Worm (Caenorhabditis elegans) whole organism, L2 larva: Measurements from ENCODE around the gene F11C7.2.

ENCODE experiments used
- C34F6.9 ChIP-seq: fragments of 150-350 bp; optimal IDR thresholded peaks from 2 replicates; lab custom pipeline; 2014; ENCODE audit warnings: missing biosample characterization, missing genetic modification characterization
- F13H6.1 ChIP-seq: sonication (generic microtip); optimal IDR thresholded peaks from 2 replicates; lab custom pipeline; 2016; ENCODE audit warnings: missing genetic modification characterization, missing compliant biosample characterization
- R02D3.7 ChIP-seq: fragments of 150-350 bp; optimal IDR thresholded peaks from 2 replicates; lab custom pipeline; 2014; ENCODE audit warnings: missing biosample characterization, missing genetic modification characterization
- Y55F3AM.14 ChIP-seq: fragments of 200-800 bp; sonication (Bioruptor generic); optimal IDR thresholded peaks from 2 replicates; lab custom pipeline; 2018; ENCODE audit warnings: mild to moderate bottlenecking, missing genetic modification characterization, missing compliant biosample characterization
- ZK546.5 ChIP-seq: sonication (generic microtip); optimal IDR thresholded peaks from 2 replicates; lab custom pipeline; 2017; ENCODE audit warnings: missing biosample characterization, missing genetic modification characterization
- alr-1 ChIP-seq: fragments of 150-350 bp; optimal IDR thresholded peaks from 2 replicates; lab custom pipeline; 2014; ENCODE audit warnings: missing biosample characterization, missing genetic modification characterization
- aly-2 ChIP-seq: fragments of 150-350 bp; optimal IDR thresholded peaks from 2 replicates; lab custom pipeline; 2014; ENCODE audit warnings: missing biosample characterization, missing genetic modification characterization
- ama-1 ChIP-seq: fragments of 150-350 bp; optimal IDR thresholded peaks from 2 replicates; lab custom pipeline; 2018; ENCODE audit warnings: inconsistent platforms
- blmp-1 ChIP-seq: sonication (generic microtip); optimal IDR thresholded peaks from 2 replicates; lab custom pipeline; 2017; ENCODE audit warnings: missing genetic modification characterization, mild to moderate bottlenecking, missing compliant biosample characterization, antibody characterized with exemption, moderate library complexity; ENCODE audit not compliant: insufficient read depth
- ceh-16 ChIP-seq: fragments of 150-350 bp; optimal IDR thresholded peaks from 2 replicates; lab custom pipeline; 2014; ENCODE audit warnings: missing biosample characterization, missing genetic modification characterization
- ceh-82 ChIP-seq: fragments of 150-350 bp; optimal IDR thresholded peaks from 2 replicates; lab custom pipeline; 2014; ENCODE audit warnings: missing biosample characterization, missing genetic modification characterization
- crh-2 ChIP-seq: sonication (generic microtip); optimal IDR thresholded peaks from 2 replicates; lab custom pipeline; 2017; ENCODE audit warnings: missing biosample characterization, missing genetic modification characterization
- dmd-4 ChIP-seq: sonication (generic microtip); optimal IDR thresholded peaks from 2 replicates; lab custom pipeline; 2017; ENCODE audit warnings: missing biosample characterization, missing genetic modification characterization
- egl-27 ChIP-seq: sonication (generic microtip); optimal IDR thresholded peaks from 3 replicates; lab custom pipeline; 2017; ENCODE audit warnings: missing biosample characterization, missing genetic modification reagents, missing genetic modification characterization
- elt-1 ChIP-seq: fragments of 150-350 bp; optimal IDR thresholded peaks from 2 replicates; lab custom pipeline; 2014; ENCODE audit warnings: missing biosample characterization, missing genetic modification characterization
- elt-3 ChIP-seq: sonication (generic microtip); optimal IDR thresholded peaks from 2 replicates; lab custom pipeline; 2017; ENCODE audit warnings: missing biosample characterization, missing genetic modification characterization
- fos-1 ChIP-seq: fragments of 150-350 bp; optimal IDR thresholded peaks from 2 replicates; lab custom pipeline; 2014; ENCODE audit warnings: missing biosample characterization, missing genetic modification characterization
- gmeb-1 ChIP-seq: fragments of 150-350 bp; optimal IDR thresholded peaks from 2 replicates; lab custom pipeline; 2014; ENCODE audit warnings: missing biosample characterization, missing genetic modification characterization
- lin-11 ChIP-seq: fragments of 150-350 bp; sonication (generic microtip); optimal IDR thresholded peaks from 2 replicates; lab custom pipeline; 2014; ENCODE audit warnings: missing biosample characterization, missing genetic modification characterization, inconsistent platforms, mixed read lengths
- lin-13 ChIP-seq: fragments of 150-350 bp; optimal IDR thresholded peaks from 2 replicates; lab custom pipeline; 2014; ENCODE audit warnings: missing biosample characterization, missing genetic modification reagents, missing genetic modification characterization
- lin-39 ChIP-seq: fragments of 150-350 bp; optimal IDR thresholded peaks from 2 replicates; lab custom pipeline; 2014; ENCODE audit warnings: missing biosample characterization, missing genetic modification reagents, missing genetic modification characterization
- lsy-2 ChIP-seq, 2 experiments: fragments of 150-350 bp in 1 of 2; sonication (generic microtip) in 1 of 2; optimal IDR thresholded peaks; 2 replicates each; lab custom pipeline; 2014 to 2017; ENCODE audit warnings: missing biosample characterization in 2 of 2, missing genetic modification characterization in 2 of 2
- mab-5 ChIP-seq: fragments of 150-350 bp; optimal IDR thresholded peaks from 2 replicates; lab custom pipeline; 2014; ENCODE audit warnings: missing biosample characterization, missing genetic modification characterization
- mbf-1 ChIP-seq: sonication (generic microtip); optimal IDR thresholded peaks from 2 replicates; lab custom pipeline; 2017; ENCODE audit warnings: missing biosample characterization, missing genetic modification characterization
- mdl-1 ChIP-seq, 2 experiments: fragments of 150-350 bp in 1 of 2; sonication (generic microtip) in 1 of 2; optimal IDR thresholded peaks; 2 replicates each; lab custom pipeline; 2017; ENCODE audit warnings: missing biosample characterization in 2 of 2, missing genetic modification characterization in 2 of 2
- nhr-10 ChIP-seq: sonication (generic microtip); optimal IDR thresholded peaks from 2 replicates; lab custom pipeline; 2017; ENCODE audit warnings: missing biosample characterization, missing genetic modification characterization
- nhr-11 ChIP-seq: fragments of 150-350 bp; optimal IDR thresholded peaks from 2 replicates; lab custom pipeline; 2014; ENCODE audit warnings: missing biosample characterization, missing genetic modification characterization
- nhr-12 ChIP-seq: fragments of 150-350 bp; optimal IDR thresholded peaks from 2 replicates; lab custom pipeline; 2014; ENCODE audit warnings: missing biosample characterization, missing genetic modification characterization
- nhr-129 ChIP-seq: fragments of 150-350 bp; optimal IDR thresholded peaks from 2 replicates; lab custom pipeline; 2014; ENCODE audit warnings: missing biosample characterization, missing genetic modification characterization
- nhr-21 ChIP-seq: fragments of 150-350 bp; optimal IDR thresholded peaks from 2 replicates; lab custom pipeline; 2014; ENCODE audit warnings: missing biosample characterization, missing genetic modification characterization
- nhr-23 ChIP-seq: fragments of 150-350 bp; optimal IDR thresholded peaks from 2 replicates; lab custom pipeline; 2014; ENCODE audit warnings: missing biosample characterization, missing genetic modification reagents, missing genetic modification characterization
- nhr-237 ChIP-seq: fragments of 150-350 bp; optimal IDR thresholded peaks from 2 replicates; lab custom pipeline; 2014; ENCODE audit warnings: missing biosample characterization, missing genetic modification characterization
- nhr-25 ChIP-seq: fragments of 150-350 bp; sonication (generic microtip); optimal IDR thresholded peaks from 3 replicates; lab custom pipeline; 2014; ENCODE audit warnings: missing biosample characterization, missing genetic modification characterization
- nhr-6 ChIP-seq: fragments of 150-350 bp; optimal IDR thresholded peaks from 2 replicates; lab custom pipeline; 2014; ENCODE audit warnings: missing biosample characterization, missing genetic modification characterization
- nhr-77 ChIP-seq: fragments of 150-350 bp; optimal IDR thresholded peaks from 2 replicates; lab custom pipeline; 2014; ENCODE audit warnings: missing biosample characterization, missing genetic modification characterization
- peb-1 ChIP-seq: fragments of 150-350 bp; optimal IDR thresholded peaks from 2 replicates; lab custom pipeline; 2014; ENCODE audit warnings: missing biosample characterization, missing genetic modification characterization
- sem-4 ChIP-seq: fragments of 150-350 bp; optimal IDR thresholded peaks from 2 replicates; lab custom pipeline; 2014; ENCODE audit warnings: missing biosample characterization, missing genetic modification reagents, missing genetic modification characterization
- skn-1 ChIP-seq: sonication (generic microtip); optimal IDR thresholded peaks from 2 replicates; lab custom pipeline; 2017; ENCODE audit warnings: missing biosample characterization, missing genetic modification characterization
- sma-3 ChIP-seq: sonication (generic microtip); optimal IDR thresholded peaks from 2 replicates; lab custom pipeline; 2016; ENCODE audit warnings: missing genetic modification reagents, missing genetic modification characterization, missing compliant biosample characterization
- sma-9 ChIP-seq, 2 experiments: fragments of 150-350 bp in 1 of 2; sonication (generic microtip) in 1 of 2; optimal IDR thresholded peaks; 2 replicates each; lab custom pipeline; 2014 to 2016; ENCODE audit warnings: missing genetic modification characterization in 2 of 2, mild to moderate bottlenecking in 1 of 2, missing biosample characterization in 1 of 2, missing compliant biosample characterization in 1 of 2, missing genetic modification reagents in 1 of 2, moderate library complexity in 1 of 2
- snpc-4 ChIP-seq: fragments of 150-350 bp; optimal IDR thresholded peaks from 2 replicates; lab custom pipeline; 2014; ENCODE audit warnings: missing biosample characterization, missing genetic modification characterization
- unc-39 ChIP-seq: fragments of 150-350 bp; optimal IDR thresholded peaks from 2 replicates; lab custom pipeline; 2014; ENCODE audit warnings: missing biosample characterization, missing genetic modification characterization
- unc-55 ChIP-seq: fragments of 150-350 bp; sonication (generic microtip); optimal IDR thresholded peaks from 3 replicates; lab custom pipeline; 2014; ENCODE audit warnings: missing biosample characterization, missing genetic modification reagents, missing genetic modification characterization
- unc-62 ChIP-seq: fragments of 150-350 bp; optimal IDR thresholded peaks from 2 replicates; lab custom pipeline; 2014; ENCODE audit warnings: missing biosample characterization, missing genetic modification reagents, missing genetic modification characterization
- zag-1 ChIP-seq: fragments of 150-350 bp; optimal IDR thresholded peaks from 2 replicates; lab custom pipeline; 2014; ENCODE audit warnings: missing biosample characterization, missing genetic modification characterization
- ztf-1 ChIP-seq: fragments of 200-800 bp; sonication (Bioruptor generic); conservative IDR thresholded peaks from 2 replicates; pipeline ENCODE4 v1.3.6; 2022; ENCODE audit warnings: missing genetic modification characterization, missing compliant biosample characterization
- ztf-11 ChIP-seq: sonication (generic microtip); optimal IDR thresholded peaks from 2 replicates; lab custom pipeline; 2017; ENCODE audit warnings: missing biosample characterization, missing genetic modification characterization
- ztf-4 ChIP-seq: fragments of 150-350 bp; optimal IDR thresholded peaks from 2 replicates; lab custom pipeline; 2014; ENCODE audit warnings: missing biosample characterization, missing genetic modification characterization

The F11C7.2 gene

ce11 chrX:17419813-17420584, 23.4 kb downstream of the F11C7.2 start:
- TF ChIP-seq ama-1 (lab: Kevin White, UChicago) (peak; percentile 97), nhr-25 (tag; lab: Kevin White, UChicago) (peak; percentile 64), crh-2 (tag; lab: Kevin White, UChicago) (peak; percentile 60), ceh-82 (tag; lab: Kevin White, UChicago) (peak; percentile 25), mbf-1 (tag; lab: Kevin White, UChicago) (no peak), nhr-77 (tag; lab: Kevin White, UChicago) (no peak), nhr-21 (tag; lab: Kevin White, UChicago) (peak; percentile 95), F13H6.1 (tag; lab: Kevin White, UChicago) (no peak), ztf-11 (tag; lab: Kevin White, UChicago) (no peak), aly-2 (tag; lab: Kevin White, UChicago) (no peak), nhr-6 (tag; lab: Kevin White, UChicago) (peak; percentile 13), unc-55 (GFP tag; lab: Kevin White, UChicago) (no peak), elt-1 (tag; lab: Kevin White, UChicago) (no peak), egl-27 (tag; lab: Kevin White, UChicago) (no peak), dmd-4 (tag; lab: Kevin White, UChicago) (no peak), zag-1 (tag; lab: Kevin White, UChicago) (no peak), blmp-1 (tag; lab: Kevin White, UChicago) (peak; percentile 44), elt-3 (tag; lab: Kevin White, UChicago) (no peak), mab-5 (tag; lab: Kevin White, UChicago) (no peak), lin-39 (no peak), peb-1 (no peak), nhr-11 (tag; lab: Kevin White, UChicago) (no peak), skn-1 (tag; lab: Kevin White, UChicago) (no peak), lsy-2 (tag; optimal IDR thresholded peaks at IDR 0.05; lab: Kevin White, UChicago) (peak in 1 of 2 experiments; percentile 22), nhr-10 (tag; lab: Kevin White, UChicago) (no peak), C34F6.9 (tag; lab: Kevin White, UChicago) (no peak), fos-1 (tag; lab: Kevin White, UChicago) (no peak), unc-62 (GFP tag; lab: Kevin White, UChicago) (no peak), Y55F3AM.14 (GFP tag; lab: Kevin White, UChicago) (peak; percentile 68), snpc-4 (peak; percentile 9), nhr-129 (peak; percentile 39), nhr-23 (tag; lab: Kevin White, UChicago) (no peak), nhr-237 (no peak), nhr-12 (tag; lab: Kevin White, UChicago) (no peak), ztf-4 (peak; percentile 98), mdl-1 (tag; optimal IDR thresholded peaks at IDR 0.05; lab: Kevin White, UChicago) (no peak), alr-1 (tag; lab: Kevin White, UChicago) (no peak), unc-39 (no peak), gmeb-1 (tag; lab: Kevin White, UChicago) (peak; percentile 37), R02D3.7 (no peak), sem-4 (tag; lab: Kevin White, UChicago) (no peak), ceh-16 (tag; lab: Kevin White, UChicago) (no peak), ZK546.5 (tag; lab: Kevin White, UChicago) (no peak), lin-13 (GFP tag; lab: Kevin White, UChicago) (no peak), lin-11 (no peak), sma-9 (GFP tag; optimal IDR thresholded peaks at IDR 0.05; lab: Kevin White, UChicago) (peak; percentile 69), sma-9 (tag; optimal IDR thresholded peaks at IDR 0.05; lab: Kevin White, UChicago) (no peak), ztf-1 (GFP tag; lab: Robert Waterston, UW) (no peak), sma-3 (GFP tag; lab: Kevin White, UChicago) (peak; percentile 84)
